Fruit fly (Drosophila melanogaster) whole organism, embryonic: ENCODE data around the gene CG2685.

Source experiments
- Awh ChIP-seq: fragments of 200-800 bp; sonication (Bioruptor generic); IDR thresholded peaks from 2 replicates; pipeline ENCODE4, ENCODE4 v1.3.6; 2022; ENCODE audit warnings: missing biosample characterization, missing genetic modification characterization
- CG10543 ChIP-seq: fragments of 200-800 bp; sonication (Bioruptor generic); optimal IDR thresholded peaks from 3 replicates; lab custom pipeline; 2017; ENCODE audit warnings: missing biosample characterization, mild to moderate bottlenecking, missing genetic modification characterization, moderate library complexity
- CG10654 ChIP-seq: fragments of 200-800 bp; sonication (Bioruptor generic); optimal IDR thresholded peaks from 2 replicates; lab custom pipeline; 2016; ENCODE audit warnings: missing biosample characterization, missing genetic modification characterization
- CG10979 ChIP-seq: fragments of 200-800 bp; sonication (Bioruptor generic); optimal IDR thresholded peaks from 2 replicates; lab custom pipeline; 2018; ENCODE audit warnings: missing biosample characterization, mild to moderate bottlenecking, missing genetic modification characterization, moderate library complexity
- CG13424 ChIP-seq: fragments of 200-800 bp; sonication (Bioruptor generic); optimal IDR thresholded peaks from 2 replicates; lab custom pipeline; 2019; ENCODE audit warnings: missing biosample characterization, mild to moderate bottlenecking, missing genetic modification characterization, moderate library complexity
- CG13894 ChIP-seq: fragments of 200-800 bp; sonication (Bioruptor generic); optimal IDR thresholded peaks from 3 replicates; lab custom pipeline; 2018; ENCODE audit warnings: missing biosample characterization, mild to moderate bottlenecking, missing genetic modification characterization, moderate library complexity
- CG18599 ChIP-seq: fragments of 200-800 bp; sonication (Bioruptor generic); optimal IDR thresholded peaks from 3 replicates; lab custom pipeline; 2017; ENCODE audit warnings: missing biosample characterization, missing genetic modification characterization, mild to moderate bottlenecking, moderate library complexity, missing genetic modification reagents
- CG2678 ChIP-seq: fragments of 200-800 bp; sonication (Bioruptor generic); optimal IDR thresholded peaks from 3 replicates; lab custom pipeline; 2019; ENCODE audit warnings: missing biosample characterization, mild to moderate bottlenecking, missing genetic modification characterization, moderate library complexity
- CG2712 ChIP-seq: fragments of 200-800 bp; optimal IDR thresholded peaks from 3 replicates; lab custom pipeline; 2019; ENCODE audit warnings: missing biosample characterization, mild to moderate bottlenecking, missing genetic modification characterization, moderate library complexity
- CG31365 ChIP-seq: fragments of 200-800 bp; sonication (Bioruptor generic); optimal IDR thresholded peaks from 2 replicates; lab custom pipeline; 2018; ENCODE audit warnings: missing biosample characterization, mild to moderate bottlenecking, missing genetic modification characterization
- CG3281 ChIP-seq: fragments of 200-800 bp; sonication (Bioruptor generic); optimal IDR thresholded peaks from 3 replicates; lab custom pipeline; 2017; ENCODE audit warnings: missing biosample characterization, mild to moderate bottlenecking, missing genetic modification characterization
- CG34376 ChIP-seq: fragments of 200-800 bp; sonication (Bioruptor generic); optimal IDR thresholded peaks from 2 replicates; lab custom pipeline; 2018; ENCODE audit warnings: missing biosample characterization, mild to moderate bottlenecking, missing genetic modification characterization
- CG4730 ChIP-seq: fragments of 200-800 bp; sonication (Bioruptor generic); IDR thresholded peaks from 2 replicates; pipeline ENCODE4 v1.3.6; 2022; ENCODE audit warnings: missing biosample characterization, missing genetic modification characterization
- CG6272 ChIP-seq: fragments of 200-800 bp; sonication (Bioruptor generic); IDR thresholded peaks from 2 replicates; pipeline ENCODE4 v1.3.6; 2022; ENCODE audit warnings: missing biosample characterization, missing genetic modification characterization
- CG6654 ChIP-seq: fragments of 200-800 bp; sonication (Bioruptor generic); optimal IDR thresholded peaks from 2 replicates; lab custom pipeline; 2017; ENCODE audit warnings: missing biosample characterization, mild to moderate bottlenecking, missing genetic modification characterization
- CG6854 ChIP-seq: fragments of 200-800 bp; sonication (Bioruptor generic); optimal IDR thresholded peaks from 3 replicates; lab custom pipeline; 2017; ENCODE audit warnings: missing biosample characterization, mild to moderate bottlenecking, missing genetic modification characterization
- CG7839 ChIP-seq: fragments of 200-800 bp; sonication (Bioruptor generic); optimal IDR thresholded peaks from 3 replicates; lab custom pipeline; 2018; ENCODE audit warnings: missing biosample characterization, mild to moderate bottlenecking, missing genetic modification characterization, moderate library complexity
- CTCF ChIP-seq: fragments of 200-800 bp; sonication (Bioruptor generic); optimal IDR thresholded peaks from 2 replicates; lab custom pipeline; 2017; ENCODE audit warnings: missing biosample characterization, mild to moderate bottlenecking, missing genetic modification characterization, moderate library complexity
- Eip74EF ChIP-seq, 2 experiments: fragments of 200-800 bp in 1 of 2; fragments of >200 bp in 1 of 2; sonication (Bioruptor generic) in 1 of 2; optimal IDR thresholded peaks; 2 replicates each; lab custom pipeline; 2017 to 2019; ENCODE audit warnings: missing biosample characterization in 2 of 2, missing genetic modification characterization in 2 of 2, mild to moderate bottlenecking in 1 of 2, moderate library complexity in 1 of 2
- Med ChIP-seq: fragments of 200-800 bp; sonication (Bioruptor generic); peaks from one replicate; lab custom pipeline; 2016; ENCODE audit warnings: missing biosample characterization, missing genetic modification characterization, mild to moderate bottlenecking, inconsistent platforms, moderate library complexity
- Meics ChIP-seq: fragments of 200-800 bp; sonication (Bioruptor generic); optimal IDR thresholded peaks from 2 replicates; lab custom pipeline; 2017; ENCODE audit warnings: missing biosample characterization, mild to moderate bottlenecking, missing genetic modification characterization
- Nf-YB ChIP-seq: fragments of 200-800 bp; sonication (Bioruptor generic); optimal IDR thresholded peaks from 3 replicates; lab custom pipeline; 2019; ENCODE audit warnings: missing biosample characterization, mild to moderate bottlenecking, missing genetic modification characterization, moderate library complexity
- Trl ChIP-seq, 3 experiments: fragments of >200 bp in 2 of 3; fragments of 200-800 bp in 1 of 3; sonication (Bioruptor generic) in 1 of 3; optimal IDR thresholded peaks; 2 replicates in 1 of 3; 3 replicates in 2 of 3; lab custom pipeline; 2016 to 2017; ENCODE audit warnings: missing biosample characterization in 1 of 3, missing genetic modification characterization in 1 of 3
- Usf ChIP-seq: fragments of 200-800 bp; sonication (Bioruptor generic); optimal IDR thresholded peaks from 2 replicates; lab custom pipeline; 2017; ENCODE audit warnings: missing genotype, missing biosample characterization, missing genetic modification characterization
- Vsx1 ChIP-seq: fragments of 200-800 bp; sonication (Bioruptor generic); optimal IDR thresholded peaks from 2 replicates; lab custom pipeline; 2017; ENCODE audit warnings: missing biosample characterization, mild to moderate bottlenecking, missing genetic modification characterization, missing genetic modification reagents
- cwo ChIP-seq: fragments of 200-800 bp; sonication (Bioruptor generic); optimal IDR thresholded peaks from 3 replicates; lab custom pipeline; 2017; ENCODE audit warnings: missing biosample characterization, missing genetic modification characterization, mild to moderate bottlenecking, moderate library complexity, missing genetic modification reagents
- disco-r ChIP-seq: fragments of 200-800 bp; sonication (Bioruptor generic); optimal IDR thresholded peaks from 2 replicates; lab custom pipeline; 2016; ENCODE audit warnings: missing biosample characterization, missing genetic modification characterization
- dmrt99B ChIP-seq: fragments of 200-800 bp; sonication (Bioruptor generic); optimal IDR thresholded peaks from 2 replicates; lab custom pipeline; 2018; ENCODE audit warnings: missing biosample characterization, mild to moderate bottlenecking, missing genetic modification characterization, moderate library complexity
- fd96Cb ChIP-seq: fragments of 200-800 bp; sonication (Bioruptor generic); optimal IDR thresholded peaks from 2 replicates; lab custom pipeline; 2018; ENCODE audit warnings: missing biosample characterization, mild to moderate bottlenecking, missing genetic modification characterization, moderate library complexity
- grau ChIP-seq: fragments of 200-800 bp; optimal IDR thresholded peaks from 3 replicates; lab custom pipeline; 2019; ENCODE audit warnings: missing biosample characterization, mild to moderate bottlenecking, missing genetic modification characterization, moderate library complexity
- lab ChIP-seq: fragments of 200-800 bp; sonication (Bioruptor generic); optimal IDR thresholded peaks from 3 replicates; lab custom pipeline; 2017; ENCODE audit warnings: missing biosample characterization, missing genetic modification characterization, mild to moderate bottlenecking, moderate library complexity, missing genetic modification reagents
- odd ChIP-seq: fragments of 200-800 bp; sonication (Bioruptor generic); optimal IDR thresholded peaks from 2 replicates; lab custom pipeline; 2017; ENCODE audit warnings: missing biosample characterization, mild to moderate bottlenecking, missing genetic modification characterization
- row ChIP-seq: fragments of 200-800 bp; sonication (Bioruptor generic); IDR thresholded peaks from 3 replicates; pipeline ENCODE4 v1.3.6; 2022; ENCODE audit warnings: missing biosample characterization, missing genetic modification characterization
- sens ChIP-seq: fragments of 200-800 bp; sonication (Bioruptor generic); peaks from one replicate; lab custom pipeline; 2016; ENCODE audit warnings: missing biosample characterization, missing genetic modification characterization
- slp2 ChIP-seq: fragments of 200-800 bp; sonication (Bioruptor generic); optimal IDR thresholded peaks from 2 replicates; lab custom pipeline; 2016; ENCODE audit warnings: missing biosample characterization, missing genetic modification characterization
- sob ChIP-seq: fragments of 200-800 bp; sonication (Bioruptor generic); IDR thresholded peaks from 2 replicates; pipeline ENCODE4 v1.3.6; 2022; ENCODE audit warnings: missing biosample characterization, missing genetic modification characterization
- tup ChIP-seq: fragments of 200-800 bp; sonication (Bioruptor generic); optimal IDR thresholded peaks from 2 replicates; lab custom pipeline; 2016; ENCODE audit warnings: missing biosample characterization, mild to moderate bottlenecking, missing genetic modification characterization, moderate library complexity

Gene CG2685

dm6 chrX:2685580-2685979 is 28.2 kb downstream of the CG2685 start, which contains the start of gene per:
TSS of gene per (plus strand) at chrX:2685580.
- TF ChIP-seq tup (GFP tag; lab: Kevin White, UChicago) (no peak), Trl (optimal IDR thresholded peaks at IDR 0.05; lab: Kevin White, UChicago) (no peak), Trl (GFP tag; optimal IDR thresholded peaks at IDR 0.05; lab: Kevin White, UChicago) (no peak)

DNA sequence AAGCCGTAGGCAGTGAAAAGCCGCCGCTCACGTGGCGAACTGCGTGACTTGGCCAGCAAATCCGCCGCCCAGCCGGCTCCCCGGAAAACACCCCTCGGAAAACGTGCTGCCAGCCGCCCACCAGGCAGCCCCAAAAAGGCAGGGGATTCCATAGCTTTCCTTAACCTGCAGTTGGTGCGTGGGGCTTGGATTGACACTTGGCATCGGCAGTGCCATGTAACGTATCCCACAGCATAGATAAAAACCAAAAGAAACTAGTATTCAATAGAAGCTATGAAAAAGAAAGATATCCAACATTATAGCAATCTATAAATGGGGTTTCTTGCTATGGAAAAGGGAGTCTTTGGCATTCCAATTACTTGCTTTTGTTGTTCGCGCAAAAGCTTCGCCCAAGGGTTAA is 28.7 kb downstream of the CG2685 start:
- TF ChIP-seq Med (GFP tag; lab: Kevin White, UChicago) (peak; percentile 69), CG31365 (tag; lab: Kevin White, UChicago) (no peak), slp2 (no peak), Eip74EF (GFP tag; optimal IDR thresholded peaks at IDR 0.05; lab: Kevin White, UChicago) (no peak), CG6272 (no peak), grau (tag; lab: Kevin White, UChicago) (peak; percentile 6), odd (GFP tag; lab: Kevin White, UChicago) (no peak), Meics (peak; percentile 6), CG2678 (tag; lab: Kevin White, UChicago) (no peak), CG3281 (GFP tag; lab: Kevin White, UChicago) (peak; percentile 1), sens (GFP tag; lab: Kevin White, UChicago) (peak; percentile 52), CG13424 (peak; percentile 19), Usf (GFP tag; lab: Kevin White, UChicago) (no peak), CG4730 (GFP tag; lab: Robert Waterston, UW) (no peak), CG6854 (GFP tag; lab: Kevin White, UChicago) (no peak), lab (GFP tag; lab: Kevin White, UChicago) (peak; percentile 25), Vsx1 (GFP tag; lab: Kevin White, UChicago) (no peak), CG7839 (tag; lab: Kevin White, UChicago) (peak; percentile 4), CG13894 (peak; percentile 9), CG10543 (GFP tag; lab: Kevin White, UChicago) (peak; percentile 8), dmrt99B (peak; percentile 19), CG18599 (GFP tag; lab: Kevin White, UChicago) (peak; percentile 61), row (GFP tag; lab: Robert Waterston, UW) (peak; percentile 65), cwo (GFP tag; lab: Kevin White, UChicago) (peak; percentile 69), CG34376 (GFP tag; lab: Kevin White, UChicago) (peak; percentile 16)

dm6 chrX:2684442-2684841 is 29.3 kb downstream of the CG2685 start:
- TF ChIP-seq CG10654 (GFP tag; lab: Kevin White, UChicago), result no peak
- TF ChIP-seq CG10979 (tag; lab: Kevin White, UChicago), result peak; percentile 9
- TF ChIP-seq sob, result no peak
- TF ChIP-seq fd96Cb (tag; lab: Kevin White, UChicago), result no peak
- no peak for TF ChIP-seq Awh (GFP tag; lab: Robert Waterston, UW)
- no peak for TF ChIP-seq CG6654 (GFP tag; lab: Kevin White, UChicago)
- no peak for TF ChIP-seq Nf-YB (GFP tag; lab: Kevin White, UChicago)
- peak; percentile 89 for TF ChIP-seq CTCF (GFP tag; lab: Kevin White, UChicago)
- TF ChIP-seq CG2712 (tag; lab: Kevin White, UChicago), result no peak
- no peak for TF ChIP-seq disco-r (GFP tag; lab: Kevin White, UChicago)
